Worm (Caenorhabditis elegans) whole organism, mixed stage, embryonic: ENCODE measurements around the gene srj-1.

Experiments used
- M03D4.4 ChIP-seq: sonication (generic microtip); optimal IDR thresholded peaks from 2 replicates; lab custom pipeline; 2017; ENCODE audit warnings: mild to moderate bottlenecking, missing genetic modification characterization, missing compliant biosample characterization
- bed-3 ChIP-seq: fragments of 200-800 bp; sonication (Bioruptor generic); optimal IDR thresholded peaks from 3 replicates; lab custom pipeline; 2018; ENCODE audit warnings: mild to moderate bottlenecking, missing genetic modification characterization, moderate library complexity, missing compliant biosample characterization
- blmp-1 ChIP-seq: fragments of 150-350 bp; optimal IDR thresholded peaks from 2 replicates; lab custom pipeline; 2014; ENCODE audit warnings: missing biosample characterization, missing genetic modification characterization
- ceh-39 ChIP-seq: fragments of 150-350 bp; optimal IDR thresholded peaks from 2 replicates; lab custom pipeline; 2014; ENCODE audit warnings: missing biosample characterization, missing genetic modification characterization
- ceh-43 ChIP-seq: fragments of 200-800 bp; sonication (Bioruptor generic); optimal IDR thresholded peaks from 2 replicates; lab custom pipeline; 2018; ENCODE audit warnings: mild to moderate bottlenecking, missing genetic modification characterization, moderate library complexity, missing compliant biosample characterization
- ceh-83 ChIP-seq: fragments of 200-800 bp; sonication (Bioruptor generic); optimal IDR thresholded peaks from 2 replicates; lab custom pipeline; 2018; ENCODE audit warnings: mild to moderate bottlenecking, missing genetic modification characterization, missing compliant biosample characterization
- ces-1 ChIP-seq: fragments of 150-350 bp; optimal IDR thresholded peaks from 2 replicates; lab custom pipeline; 2014; ENCODE audit warnings: missing biosample characterization, missing genetic modification reagents, missing genetic modification characterization
- elt-1 ChIP-seq: sonication (generic microtip); optimal IDR thresholded peaks from 2 replicates; lab custom pipeline; 2017; ENCODE audit warnings: missing genetic modification characterization, mild to moderate bottlenecking, missing compliant biosample characterization, antibody characterized with exemption, moderate library complexity, borderline replicate concordance; ENCODE audit not compliant: insufficient read depth
- elt-3 ChIP-seq: fragments of 150-350 bp; optimal IDR thresholded peaks from 2 replicates; lab custom pipeline; 2014; ENCODE audit warnings: missing biosample characterization, missing genetic modification characterization
- ham-2 ChIP-seq: fragments of 200-800 bp; sonication (Bioruptor generic); optimal IDR thresholded peaks from 2 replicates; lab custom pipeline; 2018; ENCODE audit warnings: mild to moderate bottlenecking, missing genetic modification characterization, missing compliant biosample characterization
- hlh-1 ChIP-seq: fragments of 150-350 bp; optimal IDR thresholded peaks from 2 replicates; lab custom pipeline; 2014; ENCODE audit warnings: missing biosample characterization, missing genetic modification reagents, missing genetic modification characterization
- lin-13 ChIP-seq: fragments of 150-350 bp; optimal IDR thresholded peaks from 2 replicates; lab custom pipeline; 2014; ENCODE audit warnings: missing biosample characterization, missing genetic modification characterization
- lin-32 ChIP-seq: fragments of 200-800 bp; sonication (Bioruptor generic); optimal IDR thresholded peaks from 2 replicates; lab custom pipeline; 2018; ENCODE audit warnings: mild to moderate bottlenecking, missing genetic modification characterization, missing compliant biosample characterization
- lsy-2 ChIP-seq: fragments of 150-350 bp; optimal IDR thresholded peaks from 2 replicates; lab custom pipeline; 2014; ENCODE audit warnings: missing biosample characterization, missing genetic modification characterization
- mab-5 ChIP-seq: fragments of 150-350 bp; optimal IDR thresholded peaks from 2 replicates; lab custom pipeline; 2014; ENCODE audit warnings: missing biosample characterization, missing genetic modification characterization
- mep-1 ChIP-seq: fragments of 150-350 bp; optimal IDR thresholded peaks from 2 replicates; lab custom pipeline; 2017; ENCODE audit warnings: missing biosample characterization, missing genetic modification reagents, missing genetic modification characterization, inconsistent platforms
- nhr-12 ChIP-seq: fragments of 150-350 bp; optimal IDR thresholded peaks from 2 replicates; lab custom pipeline; 2014; ENCODE audit warnings: missing biosample characterization, missing genetic modification characterization
- nhr-2 ChIP-seq: fragments of 150-350 bp; optimal IDR thresholded peaks from 2 replicates; lab custom pipeline; 2014; ENCODE audit warnings: missing biosample characterization, missing genetic modification characterization
- nhr-237 ChIP-seq: fragments of 150-350 bp; optimal IDR thresholded peaks from 2 replicates; lab custom pipeline; 2014; ENCODE audit warnings: missing biosample characterization, missing genetic modification characterization
- nhr-28 ChIP-seq: fragments of 150-350 bp; optimal IDR thresholded peaks from 2 replicates; lab custom pipeline; 2014; ENCODE audit warnings: missing biosample characterization, missing genetic modification characterization
- pha-4 ChIP-seq: fragments of 150-350 bp; optimal IDR thresholded peaks from 2 replicates; lab custom pipeline; 2018; ENCODE audit warnings: missing biosample characterization, missing genetic modification reagents, missing genetic modification characterization
- sem-2 ChIP-seq: fragments of 200-800 bp; sonication (Bioruptor generic); optimal IDR thresholded peaks from 2 replicates; lab custom pipeline; 2018; ENCODE audit warnings: mild to moderate bottlenecking, missing genetic modification characterization, missing compliant biosample characterization
- snpc-4 ChIP-seq: fragments of 150-350 bp; optimal IDR thresholded peaks from 2 replicates; lab custom pipeline; 2014; ENCODE audit warnings: missing biosample characterization, missing genetic modification characterization
- sptf-1 ChIP-seq: sonication (generic microtip); optimal IDR thresholded peaks from 2 replicates; lab custom pipeline; 2017; ENCODE audit warnings: mild to moderate bottlenecking, missing genetic modification characterization, moderate library complexity, missing compliant biosample characterization
- tbx-8 ChIP-seq: fragments of 200-800 bp; sonication (Bioruptor generic); optimal IDR thresholded peaks from 2 replicates; lab custom pipeline; 2018; ENCODE audit warnings: mild to moderate bottlenecking, missing genetic modification characterization, moderate library complexity, missing compliant biosample characterization
- unc-120 ChIP-seq: sonication (generic microtip); optimal IDR thresholded peaks from 2 replicates; lab custom pipeline; 2017; ENCODE audit warnings: missing genetic modification characterization, missing compliant biosample characterization; ENCODE audit not compliant: poor library complexity, severe bottlenecking
- unc-39 ChIP-seq: fragments of 150-350 bp; optimal IDR thresholded peaks from 2 replicates; lab custom pipeline; 2014; ENCODE audit warnings: missing biosample characterization, missing genetic modification characterization
- unc-62 ChIP-seq: fragments of 150-350 bp; optimal IDR thresholded peaks from 2 replicates; lab custom pipeline; 2014; ENCODE audit warnings: missing biosample characterization, missing genetic modification reagents, missing genetic modification characterization
- zip-8 ChIP-seq: fragments of 150-350 bp; optimal IDR thresholded peaks from 2 replicates; lab custom pipeline; 2014; ENCODE audit warnings: missing biosample characterization, missing genetic modification characterization
- ztf-11 ChIP-seq: fragments of 150-350 bp; optimal IDR thresholded peaks from 2 replicates; lab custom pipeline; 2014; ENCODE audit warnings: missing biosample characterization, missing genetic modification characterization

The srj-1 gene

DNA sequence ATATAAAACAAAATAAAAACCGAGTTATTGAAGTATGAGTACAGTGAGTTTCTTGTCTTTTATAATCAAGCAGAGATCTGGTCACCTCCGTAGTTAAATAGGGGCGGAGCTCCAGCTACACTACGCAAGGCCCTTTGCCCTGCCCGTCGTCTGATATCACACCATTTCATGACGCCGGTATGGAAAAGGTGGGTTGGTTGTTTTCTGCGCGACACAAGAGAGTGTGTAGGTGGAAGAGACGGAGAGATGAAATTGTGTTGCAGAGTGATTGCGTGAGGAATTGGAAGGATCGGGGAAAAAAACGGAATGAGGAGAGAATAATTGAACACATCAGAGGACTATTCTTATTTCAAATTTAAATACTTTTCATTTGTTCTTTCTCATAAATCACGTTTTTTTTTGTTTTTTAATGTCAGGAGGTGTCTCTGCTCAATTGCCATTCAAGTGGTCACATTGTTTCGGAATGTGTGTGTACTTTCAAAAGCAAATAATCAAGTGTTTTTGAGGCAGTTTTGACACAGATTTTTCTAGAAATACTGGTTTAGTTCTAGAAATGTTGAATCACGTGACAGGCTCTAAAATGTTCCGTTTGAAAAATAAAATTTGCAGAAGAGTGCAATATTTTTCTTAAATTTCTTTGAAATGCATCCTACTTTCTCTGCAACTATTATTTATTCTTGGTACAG is 49.3 kb downstream of the srj-1 start, which contains the start of gene ZK822.9:
Gene ZK822.9, plus strand, starts transcription at position 180 of the 686 bp plus-strand sequence.
- TF ChIP-seq nhr-237 (tag; lab: Kevin White, UChicago): no peak
- TF ChIP-seq unc-62 (GFP tag; lab: Kevin White, UChicago): no peak
- TF ChIP-seq ham-2 (GFP tag; lab: Kevin White, UChicago): no peak
- no peak for TF ChIP-seq zip-8 (tag; lab: Kevin White, UChicago)
- no peak for TF ChIP-seq nhr-2 (tag; lab: Kevin White, UChicago)
- TF ChIP-seq nhr-28: no peak
- TF ChIP-seq pha-4 (tag; lab: Kevin White, UChicago): no peak
- TF ChIP-seq nhr-12: no peak
- no peak for TF ChIP-seq bed-3 (GFP tag; lab: Kevin White, UChicago)
- TF ChIP-seq ceh-83 (GFP tag; lab: Kevin White, UChicago): no peak
- no peak for TF ChIP-seq mep-1 (tag; lab: Kevin White, UChicago)
- TF ChIP-seq lsy-2: no peak
- TF ChIP-seq blmp-1 (tag; lab: Kevin White, UChicago): no peak
- no peak for TF ChIP-seq elt-1 (tag; lab: Kevin White, UChicago)
- TF ChIP-seq sptf-1 (tag; lab: Kevin White, UChicago): no peak
- TF ChIP-seq ceh-39 (tag; lab: Kevin White, UChicago): no peak
- no peak for TF ChIP-seq M03D4.4

ce11 chrIV:11914837-11915737 is 50.1 kb downstream of the srj-1 start, which contains the start of gene fat-6:
fat-6 (minus strand) TSS chrIV:11915687.
- TF ChIP-seq elt-1 (tag; lab: Kevin White, UChicago): no peak
- TF ChIP-seq lin-13 (tag; lab: Kevin White, UChicago): no peak
- no peak for TF ChIP-seq ztf-11 (tag; lab: Kevin White, UChicago)
- TF ChIP-seq nhr-237 (tag; lab: Kevin White, UChicago): no peak
- TF ChIP-seq unc-39 (tag; lab: Kevin White, UChicago): no peak
- TF ChIP-seq nhr-28: no peak
- no peak for TF ChIP-seq ceh-83 (GFP tag; lab: Kevin White, UChicago)
- TF ChIP-seq ces-1 (GFP tag; lab: Kevin White, UChicago): no peak
- TF ChIP-seq ceh-43: no peak
- TF ChIP-seq lsy-2: no peak
- TF ChIP-seq zip-8 (tag; lab: Kevin White, UChicago): no peak
- TF ChIP-seq unc-120: no peak
- TF ChIP-seq blmp-1 (tag; lab: Kevin White, UChicago): no peak
- no peak for TF ChIP-seq sptf-1 (tag; lab: Kevin White, UChicago)

- no peak for TF ChIP-seq hlh-1 (tag; lab: Kevin White, UChicago)
- no peak for TF ChIP-seq ztf-11 (tag; lab: Kevin White, UChicago)
- no peak for TF ChIP-seq ces-1 (GFP tag; lab: Kevin White, UChicago)
- no peak for TF ChIP-seq lin-32 (GFP tag; lab: Kevin White, UChicago)
- no peak for TF ChIP-seq sem-2 (GFP tag; lab: Kevin White, UChicago)
- TF ChIP-seq elt-3 (tag; lab: Kevin White, UChicago): no peak
- no peak for TF ChIP-seq mep-1 (tag; lab: Kevin White, UChicago)
- no peak for TF ChIP-seq snpc-4
- TF ChIP-seq zip-8 (tag; lab: Kevin White, UChicago): no peak
- TF ChIP-seq mab-5 (tag; lab: Kevin White, UChicago): no peak
- TF ChIP-seq tbx-8 (GFP tag; lab: Kevin White, UChicago): no peak
These were observed 50.9 kb downstream of the srj-1 start for ce11 chrIV:11914260-11914836.
